Worm (Caenorhabditis elegans) whole organism, early embryonic: ENCODE measurements around the gene clec-64.

Experiments
- B0310.2 ChIP-seq: sonication (generic microtip); optimal IDR thresholded peaks from 2 replicates; lab custom pipeline; 2016; ENCODE audit warnings: mild to moderate bottlenecking, missing genetic modification characterization, missing compliant biosample characterization
- F13C5.2 ChIP-seq: sonication (generic microtip); optimal IDR thresholded peaks from 2 replicates; lab custom pipeline; 2017; ENCODE audit warnings: mild to moderate bottlenecking, missing genetic modification characterization, inconsistent platforms, missing compliant biosample characterization
- aly-1 ChIP-seq: sonication (generic microtip); optimal IDR thresholded peaks from 2 replicates; lab custom pipeline; 2016; ENCODE audit warnings: missing genetic modification characterization, missing compliant biosample characterization
- ama-1 ChIP-seq: fragments of 150-350 bp; optimal IDR thresholded peaks from 2 replicates; lab custom pipeline; 2014
- ceh-13 ChIP-seq: fragments of 200-800 bp; sonication (Bioruptor generic); optimal IDR thresholded peaks from 2 replicates; lab custom pipeline; 2018; ENCODE audit warnings: mild to moderate bottlenecking, missing genetic modification characterization, missing compliant biosample characterization
- ceh-36 ChIP-seq: sonication (generic microtip); optimal IDR thresholded peaks from 2 replicates; lab custom pipeline; 2016; ENCODE audit warnings: missing genetic modification characterization, inconsistent platforms, missing compliant biosample characterization
- ets-7 ChIP-seq: sonication (generic microtip); optimal IDR thresholded peaks from 2 replicates; lab custom pipeline; 2016; ENCODE audit warnings: missing genotype, missing genetic modification characterization, missing compliant biosample characterization
- flt-1 ChIP-seq: fragments of 200-800 bp; sonication (Bioruptor generic); IDR thresholded peaks from 2 replicates; pipeline ENCODE4 v1.3.6; 2022; ENCODE audit warnings: missing genetic modification characterization, missing compliant biosample characterization
- hmbx-1 ChIP-seq: sonication (generic microtip); optimal IDR thresholded peaks from 2 replicates; lab custom pipeline; 2016; ENCODE audit warnings: mild to moderate bottlenecking, missing genetic modification characterization, missing compliant biosample characterization
- hmg-4 ChIP-seq: fragments of 200-800 bp; sonication (Bioruptor generic); optimal IDR thresholded peaks from 2 replicates; lab custom pipeline; 2018; ENCODE audit warnings: mild to moderate bottlenecking, missing genetic modification characterization, missing compliant biosample characterization
- hnd-1 ChIP-seq: sonication (generic microtip); optimal IDR thresholded peaks from 2 replicates; lab custom pipeline; 2016; ENCODE audit warnings: missing genetic modification characterization, missing compliant biosample characterization
- pes-1 ChIP-seq: fragments of 200-800 bp; sonication (Bioruptor generic); IDR thresholded peaks from 2 replicates; pipeline ENCODE4 v1.3.6; 2022; ENCODE audit warnings: missing genetic modification reagents, missing genetic modification characterization, missing compliant biosample characterization
- scrt-1 ChIP-seq: fragments of 200-800 bp; sonication (Bioruptor generic); IDR thresholded peaks from 2 replicates; pipeline ENCODE4 v1.3.6; 2022; ENCODE audit warnings: missing genetic modification characterization, missing compliant biosample characterization
- sea-1 ChIP-seq: fragments of 200-800 bp; sonication (Bioruptor generic); conservative IDR thresholded peaks from 2 replicates; pipeline ENCODE4 v1.3.6; 2022; ENCODE audit warnings: missing genetic modification characterization, missing compliant biosample characterization
- tbx-11 ChIP-seq: fragments of 200-800 bp; sonication (Bioruptor generic); IDR thresholded peaks from 2 replicates; pipeline ENCODE4 v1.3.6; 2022; ENCODE audit warnings: missing genetic modification characterization, missing compliant biosample characterization
- tbx-37 ChIP-seq: fragments of 200-800 bp; sonication (Bioruptor generic); conservative IDR thresholded peaks from 2 replicates; pipeline ENCODE4 v1.3.6; 2022; ENCODE audit warnings: missing genetic modification reagents, missing genetic modification characterization, missing compliant biosample characterization
- tra-4 ChIP-seq: sonication (generic microtip); optimal IDR thresholded peaks from 2 replicates; lab custom pipeline; 2017; ENCODE audit warnings: missing genetic modification characterization, missing compliant biosample characterization

Gene clec-64

DNA sequence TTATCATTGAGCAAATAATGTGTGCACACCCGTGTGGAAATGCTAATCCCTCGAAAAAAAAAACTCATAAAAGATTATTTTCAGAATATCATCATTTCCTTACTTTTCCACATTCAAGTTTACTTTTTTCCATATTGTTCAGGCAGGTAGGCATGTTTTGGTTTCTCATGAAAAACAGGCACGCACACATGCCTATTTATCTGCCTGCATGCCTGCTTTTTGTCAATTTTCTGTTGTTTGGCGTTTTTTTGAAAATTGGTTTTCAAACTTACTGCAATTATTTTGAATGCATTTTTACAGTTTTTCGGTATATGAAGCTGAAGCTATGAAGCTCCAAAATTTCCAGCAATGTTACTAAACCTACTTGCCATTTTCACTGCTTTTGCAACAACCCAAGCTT is at the start of gene clec-64:
TSS of gene clec-64 (plus strand) at position 301 of the 400 bp plus-strand sequence.
- no peak for TF ChIP-seq ceh-36
- TF ChIP-seq hmg-4 (GFP tag; lab: Kevin White, UChicago) = no peak
- TF ChIP-seq ama-1 = no peak
- TF ChIP-seq F13C5.2 (tag; lab: Kevin White, UChicago) = no peak

DNA sequence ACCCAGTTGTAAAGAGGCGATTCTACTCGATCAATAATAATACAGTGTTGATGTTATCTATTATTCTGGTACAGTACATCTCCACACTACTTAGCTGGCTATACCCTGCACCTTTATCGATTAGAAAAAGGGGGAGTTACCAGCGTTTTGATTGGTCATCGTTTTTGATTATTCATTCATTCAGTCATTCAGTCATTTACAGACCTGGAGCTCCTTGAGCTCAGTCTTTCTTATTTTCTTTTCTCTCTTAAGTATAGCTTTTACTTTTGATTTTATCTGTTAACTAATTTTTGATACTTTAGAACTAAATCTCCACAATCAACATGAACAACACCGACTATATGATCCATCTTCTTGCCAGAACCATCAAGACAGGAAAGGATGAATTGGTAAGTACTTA is 47.9 kb upstream of the clec-64 start, which contains the start of gene Y46G5A.28:
TSS of gene Y46G5A.28 (plus strand) at position 301 of the 400 bp plus-strand sequence.
- no peak for TF ChIP-seq pes-1 (GFP tag; lab: Robert Waterston, UW)
- no peak for TF ChIP-seq tra-4 (tag; lab: Kevin White, UChicago)
- TF ChIP-seq F13C5.2 (tag; lab: Kevin White, UChicago) = no peak
- no peak for TF ChIP-seq sea-1 (GFP tag; lab: Robert Waterston, UW)

DNA sequence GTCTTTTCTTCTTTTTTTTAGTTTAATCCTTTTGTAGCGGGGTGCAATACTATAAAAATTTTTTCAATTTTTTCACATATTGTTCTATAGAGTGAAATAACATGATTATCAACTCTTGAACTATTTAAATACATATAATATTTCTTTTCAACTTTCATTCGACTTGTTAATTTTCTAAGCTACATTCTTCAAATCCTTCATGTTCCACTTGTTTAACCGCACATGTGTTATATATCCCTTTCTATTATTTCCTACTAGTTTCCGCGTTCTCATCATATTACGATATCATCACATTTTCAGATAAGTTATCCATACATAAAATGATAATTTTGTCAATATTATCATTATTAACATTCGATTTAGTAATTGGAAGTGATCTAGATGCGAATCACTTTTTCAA is 42.1 kb upstream of the clec-64 start, which contains the start of gene Y46G5A.29:
TSS of gene Y46G5A.29 (plus strand) at position 301 of the 400 bp plus-strand sequence.
- TF ChIP-seq hmbx-1 (tag; lab: Kevin White, UChicago) (no peak), pes-1 (GFP tag; lab: Robert Waterston, UW) (no peak), ama-1 (no peak), aly-1 (tag; lab: Kevin White, UChicago) (no peak), B0310.2 (tag; lab: Kevin White, UChicago) (no peak), ceh-13 (GFP tag; lab: Kevin White, UChicago) (no peak), hnd-1 (no peak)

DNA sequence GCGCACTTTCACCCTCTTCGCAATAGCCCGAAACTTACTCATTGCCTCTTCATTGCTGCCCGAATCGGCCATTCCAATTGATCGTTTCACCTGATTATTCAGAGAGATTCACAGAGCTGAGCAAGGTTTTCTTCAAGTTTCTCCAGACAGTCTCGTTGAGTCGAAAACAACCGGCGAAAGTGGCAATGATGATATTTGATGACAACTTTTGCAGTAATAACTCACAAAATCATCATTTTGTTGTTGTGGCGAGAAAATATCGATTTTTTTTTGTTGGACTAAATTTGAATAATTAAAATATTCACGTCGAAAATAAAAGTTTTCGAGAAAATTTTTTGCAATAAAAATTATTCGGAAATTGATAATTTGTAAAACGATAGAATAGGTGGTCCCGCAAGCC is 32.4 kb upstream of the clec-64 start, which contains the start of gene snf-5:
TSS of gene snf-5 (minus strand) at position 182 of the 400 bp plus-strand sequence.
- no peak for TF ChIP-seq scrt-1 (GFP tag; lab: Robert Waterston, UW)
- no peak for TF ChIP-seq ets-7 (tag; lab: Kevin White, UChicago)
- no peak for TF ChIP-seq tra-4 (tag; lab: Kevin White, UChicago)
- no peak for TF ChIP-seq B0310.2 (tag; lab: Kevin White, UChicago)
- TF ChIP-seq ceh-13 (GFP tag; lab: Kevin White, UChicago) = no peak
- no peak for TF ChIP-seq sea-1 (GFP tag; lab: Robert Waterston, UW)

DNA sequence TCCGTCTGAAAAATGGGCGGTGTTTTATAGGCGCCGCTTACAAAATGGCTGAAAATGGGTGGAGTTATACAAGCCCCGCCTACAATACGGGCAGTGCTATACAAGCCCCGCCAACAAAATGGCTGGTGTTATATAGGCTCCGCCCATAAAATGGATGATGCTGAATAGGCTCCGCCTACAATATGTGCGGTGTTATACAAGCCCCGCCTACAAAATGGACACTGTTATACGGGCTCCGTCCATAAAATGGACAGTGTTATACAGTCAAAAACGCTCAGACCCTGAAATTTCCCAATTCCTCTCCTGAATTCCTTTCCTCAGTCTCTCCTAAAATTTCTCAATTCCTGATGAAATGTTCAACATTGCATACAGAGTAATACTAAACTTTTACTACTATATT is 32.0 kb upstream of the clec-64 start:
- no peak for TF ChIP-seq sea-1 (GFP tag; lab: Robert Waterston, UW)
- TF ChIP-seq ceh-13 (GFP tag; lab: Kevin White, UChicago) = no peak
- no peak for TF ChIP-seq B0310.2 (tag; lab: Kevin White, UChicago)
- no peak for TF ChIP-seq F13C5.2 (tag; lab: Kevin White, UChicago)
- TF ChIP-seq tbx-11 (GFP tag; lab: Robert Waterston, UW) = no peak
- TF ChIP-seq tbx-37 (GFP tag; lab: Robert Waterston, UW) = no peak
- TF ChIP-seq scrt-1 (GFP tag; lab: Robert Waterston, UW) = no peak
- TF ChIP-seq hnd-1 = no peak
- TF ChIP-seq ama-1 = no peak
- TF ChIP-seq aly-1 (tag; lab: Kevin White, UChicago) = no peak
- TF ChIP-seq pes-1 (GFP tag; lab: Robert Waterston, UW) = no peak
- TF ChIP-seq hmg-4 (GFP tag; lab: Kevin White, UChicago) = no peak
- TF ChIP-seq ceh-36 = no peak
- TF ChIP-seq ets-7 (tag; lab: Kevin White, UChicago) = no peak
- no peak for TF ChIP-seq hmbx-1 (tag; lab: Kevin White, UChicago)
- no peak for TF ChIP-seq tra-4 (tag; lab: Kevin White, UChicago)
- TF ChIP-seq flt-1 (GFP tag; lab: Robert Waterston, UW) = no peak

DNA sequence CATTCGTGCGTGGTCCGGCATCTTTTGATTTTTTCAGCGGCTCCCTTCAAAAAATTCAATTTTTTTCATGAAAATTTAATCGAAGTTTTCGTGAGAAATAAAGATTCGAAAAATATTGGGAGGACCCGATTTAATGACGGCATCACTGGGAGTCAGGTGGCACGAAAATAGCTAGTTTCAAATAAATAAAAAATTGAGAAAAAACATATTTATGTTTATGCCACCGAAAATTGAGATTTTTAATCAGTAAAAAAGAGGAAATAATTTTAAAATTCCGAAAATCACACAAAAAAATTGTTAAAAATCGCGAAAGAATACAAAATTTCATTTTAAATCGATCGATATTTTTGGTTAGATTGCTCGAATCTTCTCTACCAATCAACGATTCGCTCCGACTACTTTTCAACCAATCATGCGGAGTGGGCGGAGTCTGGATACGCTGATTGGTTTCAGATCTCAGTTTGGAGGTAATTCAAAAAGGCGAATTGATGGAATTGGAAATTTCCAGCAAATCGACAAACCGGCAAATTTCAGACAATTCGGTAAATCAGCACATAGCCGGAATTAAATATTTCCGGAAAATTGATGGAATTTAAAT is 19.9 kb upstream of the clec-64 start, which contains the start of gene gsy-1:
TSS of gene gsy-1 (minus strand) at position 51 of the 598 bp plus-strand sequence.
- no peak for TF ChIP-seq hmbx-1 (tag; lab: Kevin White, UChicago)
- no peak for TF ChIP-seq hmg-4 (GFP tag; lab: Kevin White, UChicago)
- no peak for TF ChIP-seq ama-1
- no peak for TF ChIP-seq B0310.2 (tag; lab: Kevin White, UChicago)
- no peak for TF ChIP-seq sea-1 (GFP tag; lab: Robert Waterston, UW)
- no peak for TF ChIP-seq scrt-1 (GFP tag; lab: Robert Waterston, UW)
- no peak for TF ChIP-seq aly-1 (tag; lab: Kevin White, UChicago)
- TF ChIP-seq tbx-37 (GFP tag; lab: Robert Waterston, UW) = no peak
- no peak for TF ChIP-seq tra-4 (tag; lab: Kevin White, UChicago)

DNA sequence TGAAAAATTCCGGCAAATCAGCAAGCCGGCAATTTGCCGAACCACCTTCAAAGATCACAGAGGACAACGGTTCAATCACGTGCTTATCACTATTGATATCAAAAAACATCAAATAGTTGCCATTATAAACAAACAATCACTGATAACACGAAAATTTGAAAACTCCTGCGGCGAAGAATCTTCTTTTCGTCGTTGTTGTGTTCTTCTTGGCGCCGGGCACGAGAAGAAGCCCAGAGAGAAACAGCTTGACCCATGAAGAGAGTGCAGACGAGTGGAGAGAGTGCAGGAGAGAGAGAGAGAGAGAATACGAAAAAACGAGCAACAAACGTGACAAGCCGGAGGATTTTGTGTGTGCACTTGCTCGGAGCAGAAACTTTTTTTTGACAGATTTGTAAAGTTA is 19.3 kb upstream of the clec-64 start:
- TF ChIP-seq ceh-36 (no peak), sea-1 (GFP tag; lab: Robert Waterston, UW) (no peak), tbx-11 (GFP tag; lab: Robert Waterston, UW) (no peak), aly-1 (tag; lab: Kevin White, UChicago) (no peak), ets-7 (tag; lab: Kevin White, UChicago) (no peak), pes-1 (GFP tag; lab: Robert Waterston, UW) (no peak), F13C5.2 (tag; lab: Kevin White, UChicago) (no peak), tra-4 (tag; lab: Kevin White, UChicago) (no peak), ceh-13 (GFP tag; lab: Kevin White, UChicago) (no peak), hmbx-1 (tag; lab: Kevin White, UChicago) (no peak), hnd-1 (no peak), flt-1 (GFP tag; lab: Robert Waterston, UW) (no peak), tbx-37 (GFP tag; lab: Robert Waterston, UW) (no peak), scrt-1 (GFP tag; lab: Robert Waterston, UW) (no peak), B0310.2 (tag; lab: Kevin White, UChicago) (no peak), hmg-4 (GFP tag; lab: Kevin White, UChicago) (no peak), ama-1 (no peak)
